Fruit fly (Drosophila melanogaster) whole organism, embryonic: Measurements from ENCODE around the gene CG11560.

ENCODE experiments used
- Ada2b ChIP-seq: fragments of 200-800 bp; sonication (Bioruptor generic); IDR thresholded peaks from 2 replicates; pipeline ENCODE4 v1.3.6; 2022; ENCODE audit warnings: missing biosample characterization, missing genetic modification characterization
- Antp ChIP-seq: fragments of 200-800 bp; sonication (Bioruptor generic); optimal IDR thresholded peaks from 3 replicates; lab custom pipeline; 2016; ENCODE audit warnings: missing biosample characterization, missing genetic modification characterization
- Atf6 ChIP-seq: fragments of 200-800 bp; sonication (Bioruptor generic); IDR thresholded peaks from 2 replicates; pipeline ENCODE4 v1.3.6; 2022; ENCODE audit warnings: missing biosample characterization, missing genetic modification characterization
- Blimp-1 ChIP-seq: fragments of 200-800 bp; sonication (Bioruptor generic); optimal IDR thresholded peaks from 3 replicates; lab custom pipeline; 2018; ENCODE audit warnings: missing biosample characterization, missing genetic modification characterization, mild to moderate bottlenecking, moderate library complexity, missing genetic modification reagents
- CG11247 ChIP-seq: fragments of 200-800 bp; sonication (Bioruptor generic); IDR thresholded peaks from 2 replicates; pipeline ENCODE4 v1.3.6; 2022; ENCODE audit warnings: missing biosample characterization, missing genetic modification characterization
- CG12769 ChIP-seq: fragments of 200-800 bp; sonication (Bioruptor generic); optimal IDR thresholded peaks from 2 replicates; lab custom pipeline; 2019; ENCODE audit warnings: missing biosample characterization, mild to moderate bottlenecking, missing genetic modification characterization, moderate library complexity
- CG1603 ChIP-seq: fragments of 200-800 bp; sonication (Bioruptor generic); optimal IDR thresholded peaks from 2 replicates; lab custom pipeline; 2019; ENCODE audit warnings: missing biosample characterization, mild to moderate bottlenecking, missing genetic modification characterization, moderate library complexity
- CG17359 ChIP-seq: fragments of 200-800 bp; sonication (Bioruptor generic); optimal IDR thresholded peaks from 3 replicates; lab custom pipeline; 2018; ENCODE audit warnings: missing biosample characterization, mild to moderate bottlenecking, missing genetic modification characterization, moderate library complexity
- CG17361 ChIP-seq: fragments of 200-800 bp; sonication (Bioruptor generic); IDR thresholded peaks from 3 replicates; pipeline ENCODE4 v1.3.6; 2022; ENCODE audit warnings: missing biosample characterization, missing genetic modification characterization
- CG17912 ChIP-seq: fragments of 200-800 bp; sonication (Bioruptor generic); optimal IDR thresholded peaks from 2 replicates; lab custom pipeline; 2018; ENCODE audit warnings: missing biosample characterization, mild to moderate bottlenecking, missing genetic modification characterization
- CG4360 ChIP-seq: fragments of 200-800 bp; sonication (Bioruptor generic); IDR thresholded peaks from 2 replicates; pipeline ENCODE4 v1.3.6; 2022; ENCODE audit warnings: missing biosample characterization, missing genetic modification characterization
- CG4617 ChIP-seq: fragments of 200-800 bp; sonication (Bioruptor generic); optimal IDR thresholded peaks from 3 replicates; lab custom pipeline; 2016; ENCODE audit warnings: missing biosample characterization, missing genetic modification characterization, borderline replicate concordance
- CG6813 ChIP-seq: fragments of 200-800 bp; sonication (Bioruptor generic); optimal IDR thresholded peaks from 2 replicates; lab custom pipeline; 2017; ENCODE audit warnings: missing biosample characterization, missing genetic modification characterization, mild to moderate bottlenecking, moderate library complexity, missing genetic modification reagents
- CG7786 ChIP-seq: fragments of 200-800 bp; sonication (Bioruptor generic); optimal IDR thresholded peaks from 2 replicates; lab custom pipeline; 2016; ENCODE audit warnings: missing biosample characterization, missing genetic modification characterization
- CG8290 ChIP-seq, 3 experiments: fragments of 200-800 bp; sonication (Bioruptor generic); optimal IDR thresholded peaks; 2 replicates each; lab custom pipeline; 2016 to 2019; ENCODE audit warnings: missing biosample characterization in 3 of 3, missing genetic modification characterization in 3 of 3, mild to moderate bottlenecking in 2 of 3, moderate library complexity in 1 of 3
- CG8765 ChIP-seq: fragments of 200-800 bp; sonication (Bioruptor generic); IDR thresholded peaks from 2 replicates; pipeline ENCODE4 v1.3.6; 2022; ENCODE audit warnings: missing biosample characterization, missing genetic modification characterization
- CG8924 ChIP-seq: fragments of 200-800 bp; optimal IDR thresholded peaks from 3 replicates; lab custom pipeline; 2019; ENCODE audit warnings: missing biosample characterization, mild to moderate bottlenecking, missing genetic modification characterization, moderate library complexity
- Camta ChIP-seq: fragments of 200-800 bp; sonication (Bioruptor generic); optimal IDR thresholded peaks from 2 replicates; lab custom pipeline; 2016; ENCODE audit warnings: missing biosample characterization, missing genetic modification characterization
- Chrac-16 ChIP-seq: fragments of 200-800 bp; sonication (Bioruptor generic); optimal IDR thresholded peaks from 3 replicates; lab custom pipeline; 2016; ENCODE audit warnings: missing biosample characterization, missing genetic modification characterization
- CrebB ChIP-seq: fragments of 200-800 bp; sonication (Bioruptor generic); optimal IDR thresholded peaks from 3 replicates; lab custom pipeline; 2018; ENCODE audit warnings: missing biosample characterization, mild to moderate bottlenecking, missing genetic modification characterization
- D ChIP-seq, 2 experiments: fragments of 200-800 bp in 1 of 2; fragments of >200 bp in 1 of 2; sonication (Bioruptor generic) in 1 of 2; optimal IDR thresholded peaks; 2 replicates in 1 of 2; 3 replicates in 1 of 2; lab custom pipeline; 2017; ENCODE audit warnings: mild to moderate bottlenecking in 1 of 2, missing biosample characterization in 1 of 2, missing genetic modification characterization in 1 of 2, missing genetic modification reagents in 1 of 2
- Deaf1 ChIP-seq: fragments of 200-800 bp; optimal IDR thresholded peaks from 3 replicates; lab custom pipeline; 2019; ENCODE audit warnings: missing biosample characterization, mild to moderate bottlenecking, missing genetic modification characterization, moderate library complexity
- Dfd ChIP-seq, 2 experiments: fragments of >200 bp; optimal IDR thresholded peaks; 2 replicates each; lab custom pipeline; 2017; ENCODE audit warnings: missing biosample characterization in 2 of 2, missing genetic modification characterization in 2 of 2
- Doc2 ChIP-seq: fragments of 200-800 bp; sonication (Bioruptor generic); IDR thresholded peaks from 2 replicates; pipeline ENCODE4 v1.3.6; 2022; ENCODE audit warnings: missing biosample characterization, missing genetic modification characterization
- ERR ChIP-seq: fragments of 200-800 bp; sonication (Bioruptor generic); optimal IDR thresholded peaks from 2 replicates; lab custom pipeline; 2016; ENCODE audit warnings: missing biosample characterization, missing genetic modification characterization
- Fer2 ChIP-seq: fragments of 200-800 bp; sonication (Bioruptor generic); optimal IDR thresholded peaks from 2 replicates; lab custom pipeline; 2018; ENCODE audit warnings: missing biosample characterization, mild to moderate bottlenecking, missing genetic modification characterization, moderate library complexity
- Hmr ChIP-seq: fragments of 200-800 bp; sonication (Bioruptor generic); optimal IDR thresholded peaks from 3 replicates; lab custom pipeline; 2017; ENCODE audit warnings: mild to moderate bottlenecking, missing biosample characterization, missing genetic modification reagents, missing genetic modification characterization
- Hmx ChIP-seq: fragments of 200-800 bp; sonication (Bioruptor generic); optimal IDR thresholded peaks from 2 replicates; lab custom pipeline; 2016; ENCODE audit warnings: missing biosample characterization, missing genetic modification characterization
- MESR4 ChIP-seq: fragments of 200-800 bp; sonication (Bioruptor generic); optimal IDR thresholded peaks from 2 replicates; lab custom pipeline; 2018; ENCODE audit warnings: missing biosample characterization, mild to moderate bottlenecking, missing genetic modification characterization, moderate library complexity
- Mes4 ChIP-seq: fragments of 200-800 bp; sonication (Bioruptor generic); optimal IDR thresholded peaks from 2 replicates; lab custom pipeline; 2016; ENCODE audit warnings: missing biosample characterization, missing genetic modification characterization
- Neu2 ChIP-seq: fragments of 200-800 bp; sonication (Bioruptor generic); optimal IDR thresholded peaks from 3 replicates; lab custom pipeline; 2016; ENCODE audit warnings: missing biosample characterization, missing genetic modification characterization, borderline replicate concordance
- Pdp1 ChIP-seq, 2 experiments: fragments of 200-800 bp; sonication (Bioruptor generic); optimal IDR thresholded peaks; 3 replicates each; lab custom pipeline; 2016; ENCODE audit warnings: missing biosample characterization in 2 of 2, missing genetic modification characterization in 2 of 2, mild to moderate bottlenecking in 1 of 2, moderate library complexity in 1 of 2
- Sox102F ChIP-seq: fragments of 200-800 bp; sonication (Bioruptor generic); optimal IDR thresholded peaks from 2 replicates; lab custom pipeline; 2018; ENCODE audit warnings: missing biosample characterization, mild to moderate bottlenecking, missing genetic modification characterization, moderate library complexity
- Vsx1 ChIP-seq: fragments of 200-800 bp; sonication (Bioruptor generic); optimal IDR thresholded peaks from 2 replicates; lab custom pipeline; 2017; ENCODE audit warnings: missing biosample characterization, mild to moderate bottlenecking, missing genetic modification characterization, missing genetic modification reagents
- cwo ChIP-seq: fragments of 200-800 bp; sonication (Bioruptor generic); optimal IDR thresholded peaks from 3 replicates; lab custom pipeline; 2017; ENCODE audit warnings: missing biosample characterization, missing genetic modification characterization, mild to moderate bottlenecking, moderate library complexity, missing genetic modification reagents
- dmrt99B ChIP-seq: fragments of 200-800 bp; sonication (Bioruptor generic); optimal IDR thresholded peaks from 2 replicates; lab custom pipeline; 2018; ENCODE audit warnings: missing biosample characterization, mild to moderate bottlenecking, missing genetic modification characterization, moderate library complexity
- ftz-f1 ChIP-seq: fragments of 200-800 bp; sonication (Bioruptor generic); optimal IDR thresholded peaks from 2 replicates; lab custom pipeline; 2016; ENCODE audit warnings: missing biosample characterization, missing genetic modification characterization
- gce ChIP-seq: fragments of 200-800 bp; sonication (Bioruptor generic); IDR thresholded peaks from 3 replicates; pipeline ENCODE4 v1.3.6; 2022; ENCODE audit warnings: missing biosample characterization, missing genetic modification characterization
- jing ChIP-seq: fragments of 200-800 bp; sonication (Bioruptor generic); optimal IDR thresholded peaks from 2 replicates; lab custom pipeline; 2018; ENCODE audit warnings: missing biosample characterization, mild to moderate bottlenecking, missing genetic modification characterization
- mld ChIP-seq: fragments of 200-800 bp; sonication (Bioruptor generic); IDR thresholded peaks from 3 replicates; pipeline ENCODE4 v1.3.6; 2022; ENCODE audit warnings: missing biosample characterization, missing genetic modification characterization; ENCODE audit not compliant: partially characterized antibody
- oc ChIP-seq: fragments of 200-800 bp; sonication (Bioruptor generic); optimal IDR thresholded peaks from 2 replicates; lab custom pipeline; 2018; ENCODE audit warnings: missing biosample characterization, mild to moderate bottlenecking, missing genetic modification characterization, moderate library complexity
- phol ChIP-seq: fragments of 200-800 bp; sonication (Bioruptor generic); optimal IDR thresholded peaks from 3 replicates; lab custom pipeline; 2018; ENCODE audit warnings: missing biosample characterization, mild to moderate bottlenecking, missing genetic modification characterization, moderate library complexity
- sens ChIP-seq: fragments of 200-800 bp; sonication (Bioruptor generic); peaks from one replicate; lab custom pipeline; 2016; ENCODE audit warnings: missing biosample characterization, missing genetic modification characterization
- so ChIP-seq: fragments of 200-800 bp; sonication (Bioruptor generic); IDR thresholded peaks from 3 replicates; pipeline ENCODE4 v1.3.6; 2022; ENCODE audit warnings: missing biosample characterization, missing genetic modification characterization
- ttk ChIP-seq: fragments of 200-800 bp; sonication (Bioruptor generic); IDR thresholded peaks from 2 replicates; pipeline ENCODE4 v2.1.2; 2022; ENCODE audit warnings: missing biosample characterization, missing genetic modification characterization
- wek ChIP-seq: fragments of 200-800 bp; sonication (Bioruptor generic); optimal IDR thresholded peaks from 3 replicates; lab custom pipeline; 2018; ENCODE audit warnings: missing biosample characterization, mild to moderate bottlenecking, missing genetic modification characterization, moderate library complexity

CG11560 gene

dm6 chr3L:12090184-12090897, 29.5 kb upstream of the CG11560 start (continued):
- no peak for TF ChIP-seq D (optimal IDR thresholded peaks at IDR 0.05; lab: Kevin White, UChicago)
- TF ChIP-seq D (GFP tag; optimal IDR thresholded peaks at IDR 0.05; lab: Kevin White, UChicago): peak; percentile 11
- TF ChIP-seq phol (tag; lab: Kevin White, UChicago): peak; percentile 34
- no peak for TF ChIP-seq ttk (GFP tag; lab: Robert Waterston, UW)
- TF ChIP-seq ERR (GFP tag; lab: Kevin White, UChicago): no peak
- no peak for TF ChIP-seq Dfd (GFP tag; optimal IDR thresholded peaks at IDR 0.05; lab: Kevin White, UChicago)
- no peak for TF ChIP-seq CG11247
- TF ChIP-seq Blimp-1: peak; percentile 13
- no peak for TF ChIP-seq ftz-f1 (GFP tag; lab: Kevin White, UChicago)
- TF ChIP-seq CG4360 (GFP tag; lab: Robert Waterston, UW): peak; percentile 99
- no peak for TF ChIP-seq Ada2b
- peak; percentile 93 for TF ChIP-seq oc (tag; lab: Kevin White, UChicago)
- TF ChIP-seq gce: 0 out of 3 replicates have a peak, but pooled peaks have one; percentile 29
- no peak for TF ChIP-seq Mes4
- TF ChIP-seq dmrt99B (tag; lab: Kevin White, UChicago): peak; percentile 26
- TF ChIP-seq MESR4 (GFP tag; lab: Kevin White, UChicago): no peak
- TF ChIP-seq CG17359 (tag; lab: Kevin White, UChicago): peak; percentile 13
- TF ChIP-seq Atf6 (GFP tag; lab: Robert Waterston, UW): no peak
- TF ChIP-seq Sox102F (GFP tag; lab: Kevin White, UChicago): peak; percentile 31
- no peak for TF ChIP-seq Doc2 (GFP tag; lab: Robert Waterston, UW)
- no peak for TF ChIP-seq CG6813
- TF ChIP-seq CG8924 (tag; lab: Kevin White, UChicago): peak; percentile 15
- peak; percentile 16 for TF ChIP-seq Deaf1 (tag; lab: Kevin White, UChicago)
- peak in 1 of 2 experiments; percentile 23 for TF ChIP-seq Pdp1 (GFP tag; optimal IDR thresholded peaks at IDR 0.05; lab: Kevin White, UChicago)
- TF ChIP-seq CG12769 (tag; lab: Kevin White, UChicago): peak; percentile 23
- no peak for TF ChIP-seq CG7786
- TF ChIP-seq cwo (GFP tag; lab: Kevin White, UChicago): peak; percentile 78
- no peak for TF ChIP-seq Hmx (GFP tag; lab: Kevin White, UChicago)
- TF ChIP-seq CG17361 (GFP tag; lab: Robert Waterston, UW): peak; percentile 24; the same call in 1 of the 3 replicates

dm6 chr3L:12090898-12091685, 28.7 kb upstream of the CG11560 start:
- TF ChIP-seq Antp (GFP tag; lab: Kevin White, UChicago) (peak; percentile 22), Chrac-16 (GFP tag; lab: Kevin White, UChicago) (peak; percentile 11), sens (GFP tag; lab: Kevin White, UChicago) (peak; percentile 75), CG1603 (tag; lab: Kevin White, UChicago) (peak; percentile 17), mld (GFP tag; lab: Robert Waterston, UW) (no peak), jing (peak; percentile 35), Camta (GFP tag; lab: Kevin White, UChicago) (no peak), so (GFP tag; lab: Robert Waterston, UW) (peak; percentile 48; the same call in 1 of the 3 replicates), CrebB (tag; lab: Kevin White, UChicago) (no peak), CG8765 (no peak), CG4617 (GFP tag; lab: Kevin White, UChicago) (no peak), CG17912 (no peak), Hmr (GFP tag; lab: Kevin White, UChicago) (peak; percentile 52), Vsx1 (no peak), Hmx (GFP tag; lab: Kevin White, UChicago) (no peak), wek (GFP tag; lab: Kevin White, UChicago) (peak; percentile 55), CG8290 (GFP tag; optimal IDR thresholded peaks at IDR 0.05; lab: Kevin White, UChicago) (no peak), CG8290 (tag; optimal IDR thresholded peaks at IDR 0.05; lab: Kevin White, UChicago) (peak in 1 of 2 experiments; percentile 36), Neu2 (no peak), Doc2 (GFP tag; lab: Robert Waterston, UW) (no peak), Fer2 (tag; lab: Kevin White, UChicago) (no peak)
